Worm (Caenorhabditis elegans) whole organism, L4 larva: ENCODE results near the gene gcp-2.1.
A peak's percentile ranks its signal among the peaks of the same experiment; 100 is the strongest.
"Not testable (repeated sequence)": the region's sequence is repeated elsewhere in the genome, so short reads cannot be mapped to it uniquely, and the experiment has no call there.

Experiments used
- D1046.2 ChIP-seq: fragments of 200-800 bp; sonication (Bioruptor generic); IDR thresholded peaks from 2 replicates; pipeline ENCODE4 v1.3.6; 2022; ENCODE audit warnings: missing genetic modification characterization, missing compliant biosample characterization
- F49E8.2 ChIP-seq: sonication (generic microtip); optimal IDR thresholded peaks from 2 replicates; lab custom pipeline; 2016; ENCODE audit warnings: missing compliant biosample characterization, mild to moderate bottlenecking, missing genetic modification characterization, borderline replicate concordance
- Y48G9A.11 ChIP-seq: fragments of 200-800 bp; sonication (Bioruptor generic); IDR thresholded peaks from 2 replicates; pipeline ENCODE4 v1.3.6; 2022; ENCODE audit warnings: missing genetic modification reagents, missing genetic modification characterization, missing compliant biosample characterization
- aly-2 ChIP-seq: sonication (generic microtip); optimal IDR thresholded peaks from 2 replicates; lab custom pipeline; 2018; ENCODE audit warnings: missing biosample characterization, missing genetic modification characterization
- ceh-20 ChIP-seq: fragments of 200-800 bp; sonication (Bioruptor generic); IDR thresholded peaks from 2 replicates; pipeline ENCODE4 v1.3.6; 2022; ENCODE audit warnings: missing genetic modification reagents, missing genetic modification characterization, missing compliant biosample characterization
- ceh-28 ChIP-seq: fragments of 150-350 bp; optimal IDR thresholded peaks from 2 replicates; lab custom pipeline; 2014; ENCODE audit warnings: missing biosample characterization, missing genetic modification reagents, missing genetic modification characterization
- ceh-44 ChIP-seq: fragments of 200-800 bp; sonication (Bioruptor generic); IDR thresholded peaks from 2 replicates; pipeline ENCODE4 v1.3.6; 2022; ENCODE audit warnings: missing genetic modification reagents, missing genetic modification characterization, missing compliant biosample characterization
- daf-12 ChIP-seq: fragments of 150-350 bp; optimal IDR thresholded peaks from 2 replicates; lab custom pipeline; 2014; ENCODE audit warnings: missing biosample characterization, missing genetic modification reagents, missing genetic modification characterization
- daf-16 ChIP-seq, 3 experiments: sonication (generic microtip); optimal IDR thresholded peaks; 2 replicates each; lab custom pipeline; 2016 to 2017; ENCODE audit warnings: missing genetic modification characterization in 3 of 3, missing genetic modification reagents in 3 of 3, mild to moderate bottlenecking in 2 of 3, missing compliant biosample characterization in 2 of 3, missing biosample characterization in 1 of 3, moderate library complexity in 1 of 3
- daf-19 ChIP-seq: fragments of 200-800 bp; sonication (Bioruptor generic); conservative IDR thresholded peaks from 2 replicates; pipeline ENCODE4 v1.3.6; 2022; ENCODE audit warnings: missing genetic modification characterization, missing compliant biosample characterization
- dmd-8 ChIP-seq: fragments of 200-800 bp; sonication (Bioruptor generic); IDR thresholded peaks from 2 replicates; pipeline ENCODE4 v1.3.6; 2022; ENCODE audit warnings: missing genetic modification characterization, missing compliant biosample characterization
- dpl-1 ChIP-seq: fragments of 150-350 bp; optimal IDR thresholded peaks from 2 replicates; lab custom pipeline; 2014; ENCODE audit warnings: missing biosample characterization, missing genetic modification reagents, missing genetic modification characterization
- egl-27 ChIP-seq: sonication (generic microtip); optimal IDR thresholded peaks from 3 replicates; lab custom pipeline; 2017; ENCODE audit warnings: missing biosample characterization, missing genetic modification reagents, missing genetic modification characterization
- egl-43 ChIP-seq: fragments of 200-800 bp; sonication (Bioruptor generic); IDR thresholded peaks from 2 replicates; pipeline ENCODE4 v1.3.6; 2022; ENCODE audit warnings: missing genetic modification reagents, missing genetic modification characterization, missing compliant biosample characterization
- fos-1 ChIP-seq: fragments of 150-350 bp; optimal IDR thresholded peaks from 2 replicates; lab custom pipeline; 2014; ENCODE audit warnings: missing biosample characterization, missing genetic modification characterization
- hmg-1.1 ChIP-seq: fragments of 200-800 bp; sonication (Bioruptor generic); IDR thresholded peaks from 2 replicates; pipeline ENCODE4 v1.3.6; 2022; ENCODE audit warnings: missing genetic modification reagents, missing genetic modification characterization, missing compliant biosample characterization
- jun-1 ChIP-seq: fragments of 150-350 bp; optimal IDR thresholded peaks from 2 replicates; lab custom pipeline; 2014; ENCODE audit warnings: missing biosample characterization, missing genetic modification reagents, missing genetic modification characterization
- lim-7 ChIP-seq: fragments of 200-800 bp; sonication (Bioruptor generic); IDR thresholded peaks from 2 replicates; pipeline ENCODE4 v1.3.6; 2022; ENCODE audit warnings: missing genetic modification characterization, missing compliant biosample characterization
- lin-1 ChIP-seq: fragments of 200-800 bp; sonication (Bioruptor generic); IDR thresholded peaks from 2 replicates; pipeline ENCODE4 v1.3.6; 2022; ENCODE audit warnings: missing genetic modification reagents, missing genetic modification characterization, missing compliant biosample characterization
- lin-29 ChIP-seq: fragments of 200-800 bp; sonication (Bioruptor generic); IDR thresholded peaks from 2 replicates; pipeline ENCODE4 v1.3.6; 2022; ENCODE audit warnings: missing genetic modification reagents, missing genetic modification characterization, missing compliant biosample characterization
- lin-38 ChIP-seq: fragments of 200-800 bp; sonication (Bioruptor generic); IDR thresholded peaks from 2 replicates; pipeline ENCODE4 v1.3.6; 2022; ENCODE audit warnings: missing genetic modification reagents, missing genetic modification characterization, missing compliant biosample characterization
- madf-9 ChIP-seq: fragments of 200-800 bp; sonication (Bioruptor generic); conservative IDR thresholded peaks from 2 replicates; pipeline ENCODE4 v1.3.6; 2022; ENCODE audit warnings: missing genetic modification reagents, missing genetic modification characterization, missing compliant biosample characterization
- mxl-2 ChIP-seq: fragments of 200-800 bp; sonication (Bioruptor generic); conservative IDR thresholded peaks from 2 replicates; pipeline ENCODE4 v1.3.6; 2022; ENCODE audit warnings: missing genetic modification reagents, missing genetic modification characterization, missing compliant biosample characterization
- nhr-10 ChIP-seq: fragments of 150-350 bp; optimal IDR thresholded peaks from 2 replicates; lab custom pipeline; 2014; ENCODE audit warnings: missing biosample characterization, missing genetic modification characterization
- nhr-237 ChIP-seq: sonication (generic microtip); optimal IDR thresholded peaks from 2 replicates; lab custom pipeline; 2017; ENCODE audit warnings: missing biosample characterization, missing genetic modification characterization
- nhr-77 ChIP-seq: fragments of 150-350 bp; optimal IDR thresholded peaks from 2 replicates; lab custom pipeline; 2014; ENCODE audit warnings: missing biosample characterization, missing genetic modification characterization
- pqm-1 ChIP-seq: sonication (generic microtip); optimal IDR thresholded peaks from 2 replicates; lab custom pipeline; 2017; ENCODE audit warnings: missing biosample characterization, missing genetic modification characterization
- skn-1 ChIP-seq: fragments of 150-350 bp; optimal IDR thresholded peaks from 2 replicates; lab custom pipeline; 2014; ENCODE audit warnings: missing biosample characterization, missing genetic modification characterization
- spr-1 ChIP-seq: sonication (generic microtip); optimal IDR thresholded peaks from 2 replicates; lab custom pipeline; 2016; ENCODE audit warnings: mild to moderate bottlenecking, missing genetic modification characterization, missing compliant biosample characterization
- spr-3 ChIP-seq: fragments of 200-800 bp; sonication (Bioruptor generic); optimal IDR thresholded peaks from 2 replicates; lab custom pipeline; 2018; ENCODE audit warnings: mild to moderate bottlenecking, missing genetic modification characterization, missing compliant biosample characterization
- zag-1 ChIP-seq: fragments of 150-350 bp; optimal IDR thresholded peaks from 2 replicates; lab custom pipeline; 2014; ENCODE audit warnings: missing biosample characterization, missing genetic modification characterization
- zfp-3 ChIP-seq: fragments of 200-800 bp; sonication (Bioruptor generic); conservative IDR thresholded peaks from 2 replicates; pipeline ENCODE4 v1.3.6; 2022; ENCODE audit warnings: missing genetic modification reagents, missing genetic modification characterization, missing compliant biosample characterization
- zip-2 ChIP-seq: fragments of 150-350 bp; optimal IDR thresholded peaks from 2 replicates; lab custom pipeline; 2014; ENCODE audit warnings: missing biosample characterization, missing genetic modification characterization
- ztf-11 ChIP-seq: fragments of 150-350 bp; optimal IDR thresholded peaks from 2 replicates; lab custom pipeline; 2014; ENCODE audit warnings: missing biosample characterization, missing genetic modification characterization

The gcp-2.1 gene

DNA sequence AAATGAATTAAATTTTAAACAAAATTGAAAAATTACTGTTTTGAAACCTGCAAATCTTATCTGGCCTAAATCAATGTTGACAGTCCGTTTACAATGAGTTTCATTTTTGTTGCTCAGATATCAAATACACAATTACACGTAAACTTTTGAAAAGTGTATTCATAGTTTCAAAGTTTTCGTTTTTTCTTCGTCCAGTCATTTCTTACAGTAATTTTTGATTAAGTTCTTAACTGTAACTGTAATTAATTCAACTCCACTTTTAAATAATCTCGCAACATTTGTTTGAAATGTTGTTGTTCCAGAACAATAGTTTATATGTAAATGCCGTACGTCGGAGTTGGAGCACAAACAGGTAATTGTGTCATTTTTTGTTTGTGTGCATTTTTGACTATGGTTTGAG lies at the start of gene gcp-2.1:
Gene gcp-2.1, plus strand, starts transcription at position 301 of the 400 bp plus-strand sequence.
- TF ChIP-seq ceh-20 (GFP tag; lab: Robert Waterston, UW) (no peak), egl-43 (GFP tag; lab: Robert Waterston, UW) (no peak), ceh-44 (GFP tag; lab: Robert Waterston, UW) (no peak), daf-16 (GFP tag; optimal IDR thresholded peaks at IDR 0.05; lab: Kevin White, UChicago) (no peak), daf-16 (tag; optimal IDR thresholded peaks at IDR 0.05; lab: Kevin White, UChicago) (no peak), Y48G9A.11 (no peak), zfp-3 (GFP tag; lab: Robert Waterston, UW) (no peak), fos-1 (tag; lab: Kevin White, UChicago) (no peak), daf-19 (GFP tag; lab: Robert Waterston, UW) (no peak), mxl-2 (GFP tag; lab: Robert Waterston, UW) (no peak), ceh-28 (tag; lab: Kevin White, UChicago) (no peak), nhr-237 (tag; lab: Kevin White, UChicago) (no peak), dmd-8 (GFP tag; lab: Robert Waterston, UW) (no peak), jun-1 (tag; lab: Kevin White, UChicago) (no peak)

ce11 chrX:258540-258939 lies 43.1 kb upstream of the gcp-2.1 start:
- 0 out of 2 replicates have a peak, but pooled peaks have one; percentile 23 for TF ChIP-seq madf-9
- 0 out of 2 replicates have a peak, but pooled peaks have one; percentile 25 for TF ChIP-seq egl-43 (GFP tag; lab: Robert Waterston, UW)
- TF ChIP-seq D1046.2 (GFP tag; lab: Robert Waterston, UW): peak; percentile 56; the same call in 1 of the 2 replicates
- TF ChIP-seq lin-38 (GFP tag; lab: Robert Waterston, UW): peak; percentile 75; the same call in 1 of the 2 replicates
- peak; percentile 64; the same call in 1 of the 2 replicates for TF ChIP-seq lim-7

DNA sequence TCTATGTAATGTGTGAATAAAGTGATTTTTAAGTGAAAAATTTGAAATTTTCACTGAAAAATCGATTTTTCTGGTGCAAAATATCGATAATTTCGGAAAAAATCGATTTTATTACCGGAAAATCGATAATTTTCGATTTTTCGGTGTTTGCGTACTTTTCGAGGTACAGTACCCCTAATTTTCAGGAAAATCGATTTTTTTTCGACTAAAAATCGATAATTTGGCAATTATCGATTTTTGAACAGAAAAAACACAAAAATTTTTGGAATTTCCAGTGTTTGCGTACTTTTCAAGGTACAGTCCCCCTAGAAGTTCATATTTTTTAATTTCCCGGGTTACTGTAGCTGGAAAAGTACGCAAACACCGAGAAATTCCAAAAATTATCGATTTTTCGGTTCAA lies 30.1 kb upstream of the gcp-2.1 start:
- TF ChIP-seq ceh-28 (tag; lab: Kevin White, UChicago) (peak; percentile 79), daf-12 (no peak)

- TF ChIP-seq egl-27 (tag; lab: Kevin White, UChicago); lin-29 (GFP tag; lab: Robert Waterston, UW); aly-2 (tag; lab: Kevin White, UChicago): not testable (repeated sequence)
Observed at ce11 chrX:273912-274311, 27.7 kb upstream of the gcp-2.1 start, which contains the start of gene Y108F1.5. Gene Y108F1.5 (minus strand): TSS chrX:274012.

DNA sequence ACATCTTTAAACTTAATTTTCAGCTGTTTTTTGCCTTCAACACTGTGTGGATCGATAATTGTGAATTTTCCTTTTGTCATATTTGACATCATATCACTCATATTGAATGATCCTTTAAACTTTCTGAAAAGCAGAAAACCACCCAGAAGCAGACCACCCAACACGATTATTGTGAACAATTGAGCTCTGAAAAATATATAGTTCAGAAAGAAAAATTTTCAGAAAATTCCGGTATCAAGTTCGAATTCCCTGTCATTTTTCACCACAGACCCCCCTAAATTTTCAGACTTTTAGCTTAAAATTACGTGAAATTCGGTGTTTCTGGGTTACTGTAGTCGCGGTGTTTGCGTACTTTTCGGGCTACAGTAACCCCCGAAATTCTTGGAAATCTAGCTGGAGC lies 15.5 kb upstream of the gcp-2.1 start, which contains the start of gene Y47C4A.1:
Gene Y47C4A.1, minus strand, starts transcription at position 101 of the 400 bp plus-strand sequence.
- TF ChIP-seq spr-1; skn-1 (tag; lab: Kevin White, UChicago); spr-3 (GFP tag; lab: Kevin White, UChicago): not testable (repeated sequence)

DNA sequence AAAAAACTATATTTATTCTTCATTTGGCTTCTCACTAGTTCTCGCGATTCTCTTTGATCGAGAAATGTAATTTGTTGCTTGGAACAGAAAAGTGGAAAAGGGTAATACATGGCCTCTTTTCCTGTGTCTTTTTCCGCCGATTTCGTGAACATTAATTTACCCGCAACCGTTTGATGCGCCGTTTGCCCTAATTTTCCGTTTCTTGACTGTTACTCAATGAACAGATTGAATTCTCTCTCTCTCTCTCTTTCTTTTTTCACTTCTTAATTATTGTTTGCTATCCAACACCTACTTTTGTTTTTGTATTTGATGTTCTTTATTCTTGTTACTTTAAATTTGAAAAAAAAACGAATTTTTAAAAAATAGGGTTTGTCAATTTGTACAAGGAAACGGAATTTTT lies 5.9 kb upstream of the gcp-2.1 start:
- TF ChIP-seq hmg-1.1 (GFP tag; lab: Robert Waterston, UW) (no peak), mxl-2 (GFP tag; lab: Robert Waterston, UW) (no peak), pqm-1 (tag; lab: Kevin White, UChicago) (no peak), F49E8.2 (no peak)
- TF ChIP-seq, all 104 proteins: peak for 0

DNA sequence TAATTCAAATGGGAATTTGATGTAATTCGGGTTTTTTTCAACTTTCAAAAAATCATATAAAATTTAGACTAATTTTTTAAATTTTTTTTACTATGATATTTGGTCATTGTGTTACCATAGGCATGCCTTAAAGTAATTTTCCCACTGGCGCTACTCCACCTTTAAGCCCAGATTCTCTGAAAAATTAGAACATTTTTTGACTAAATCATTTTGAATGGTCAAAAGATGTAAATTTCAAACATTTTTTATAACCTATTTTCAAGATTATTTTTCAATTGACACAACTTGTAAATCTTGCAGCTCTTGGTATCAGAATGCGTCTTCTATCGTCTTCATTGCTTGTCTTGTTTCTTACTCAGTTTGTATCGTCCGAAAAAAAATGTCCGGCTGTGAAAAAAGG lies 4.7 kb upstream of the gcp-2.1 start, which contains the start of gene R57.2:
Gene R57.2, plus strand, starts transcription at position 301 of the 400 bp plus-strand sequence.
- TF ChIP-seq ztf-11 (tag; lab: Kevin White, UChicago) (no peak), zag-1 (no peak), nhr-77 (tag; lab: Kevin White, UChicago) (no peak), lin-1 (GFP tag; lab: Robert Waterston, UW) (no peak), mxl-2 (GFP tag; lab: Robert Waterston, UW) (no peak), nhr-10 (tag; lab: Kevin White, UChicago) (no peak), lim-7 (no peak), zip-2 (tag; lab: Kevin White, UChicago) (no peak), spr-1 (no peak), dpl-1 (GFP tag; lab: Kevin White, UChicago) (no peak)
